Fruit fly (Drosophila melanogaster) whole organism: Measurements from ENCODE around the gene CG10352.

Source experiments
- CG8478 ChIP-seq: fragments of >200 bp; optimal IDR thresholded peaks from 2 replicates; lab custom pipeline; 2018; ENCODE audit warnings: inconsistent platforms
- Dll ChIP-seq: fragments of >200 bp; optimal IDR thresholded peaks from 2 replicates; lab custom pipeline; 2017
- EcR ChIP-seq, 2 experiments: fragments of >200 bp; optimal IDR thresholded peaks; 2 replicates each; lab custom pipeline; 2017; ENCODE audit warnings: missing biosample characterization in 2 of 2, missing genetic modification characterization in 2 of 2, missing genetic modification reagents in 2 of 2

DNA sequence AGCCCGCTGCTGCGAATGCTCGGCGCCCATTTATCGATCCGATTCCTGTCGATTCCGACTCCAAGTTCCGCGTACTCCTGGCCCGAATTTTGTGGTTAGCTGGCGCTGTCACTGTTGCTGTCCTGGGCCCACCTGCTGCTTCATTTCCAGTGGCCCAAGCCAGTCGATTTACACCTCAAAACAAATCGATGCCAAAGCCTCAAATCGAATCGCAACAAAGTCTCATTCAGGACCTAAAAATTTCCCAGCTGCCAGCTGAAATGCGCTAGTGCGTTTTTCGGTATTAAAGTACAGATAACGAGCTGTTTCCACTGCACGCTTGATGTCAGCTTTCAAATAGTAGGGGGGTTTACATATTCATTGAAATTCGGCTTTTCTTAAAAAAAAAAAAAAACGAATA is 4.5 kb downstream of the CG10352 start, which contains the start of gene BORCS5:
- TF ChIP-seq EcR (GFP tag; optimal IDR thresholded peaks at IDR 0.05; lab: Kevin White, UChicago), result no peak
- TF ChIP-seq Dll (lab: Kevin White, UChicago), result no peak
- TF ChIP-seq CG8478 (lab: Kevin White, UChicago), result no peak
